Fruit fly (Drosophila melanogaster) whole organism: ENCODE measurements around the gene koko.

Experiments used
- CG8478 ChIP-seq: fragments of >200 bp; optimal IDR thresholded peaks from 2 replicates; lab custom pipeline; 2018; ENCODE audit warnings: inconsistent platforms
- EcR ChIP-seq, 2 experiments: fragments of >200 bp; optimal IDR thresholded peaks; 2 replicates each; lab custom pipeline; 2017; ENCODE audit warnings: missing biosample characterization in 2 of 2, missing genetic modification characterization in 2 of 2, missing genetic modification reagents in 2 of 2
- pan ChIP-seq: fragments of >200 bp; optimal IDR thresholded peaks from 2 replicates; lab custom pipeline; 2017

dm6 chr3R:18389790-18390189 is 13.0 kb upstream of the koko start, which contains the start of gene Vha100-4:
- TF ChIP-seq CG8478 (lab: Kevin White, UChicago) (no peak), EcR (GFP tag; optimal IDR thresholded peaks at IDR 0.05; lab: Kevin White, UChicago) (no peak), pan (no peak)
